Fruit fly (Drosophila melanogaster) whole organism, wandering third instar larva: ENCODE data around the gene arm.

ENCODE experiments used
- Abd-B ChIP-seq: fragments of >200 bp; optimal IDR thresholded peaks from 2 replicates; lab custom pipeline; 2017; ENCODE audit warnings: missing biosample characterization, missing genetic modification characterization
- CG32264 ChIP-seq: fragments of 200-800 bp; sonication (Bioruptor generic); optimal IDR thresholded peaks from 2 replicates; lab custom pipeline; 2016; ENCODE audit warnings: missing biosample characterization, missing genetic modification characterization
- CG9705 ChIP-seq: fragments of 200-800 bp; sonication (Bioruptor generic); optimal IDR thresholded peaks from 2 replicates; lab custom pipeline; 2018; ENCODE audit warnings: missing biosample characterization, mild to moderate bottlenecking, missing genetic modification characterization
- CrebA ChIP-seq: fragments of 200-800 bp; sonication (Bioruptor generic); optimal IDR thresholded peaks from 2 replicates; lab custom pipeline; 2016; ENCODE audit warnings: missing biosample characterization, mild to moderate bottlenecking, missing genetic modification characterization, borderline replicate concordance
- Dfd ChIP-seq: fragments of >200 bp; optimal IDR thresholded peaks from 2 replicates; lab custom pipeline; 2017; ENCODE audit warnings: missing biosample characterization, missing genetic modification characterization
- Dif ChIP-seq: fragments of 200-275, 200-300 bp; sonication (Bioruptor generic); optimal IDR thresholded peaks from 2 replicates; lab custom pipeline; 2018; ENCODE audit warnings: missing biosample characterization, missing genetic modification characterization; ENCODE audit not compliant: partially characterized antibody
- GATAd ChIP-seq: sonication (Bioruptor generic); optimal IDR thresholded peaks from 2 replicates; lab custom pipeline; 2016; ENCODE audit warnings: missing biosample characterization, missing genetic modification characterization
- HLH106 ChIP-seq: fragments of 200-800 bp; optimal IDR thresholded peaks from 3 replicates; lab custom pipeline; 2019; ENCODE audit warnings: missing biosample characterization, mild to moderate bottlenecking, missing genetic modification characterization, moderate library complexity
- Hnf4 ChIP-seq: fragments of 200-800 bp; sonication (Bioruptor generic); optimal IDR thresholded peaks from 2 replicates; lab custom pipeline; 2016; ENCODE audit warnings: missing biosample characterization, mild to moderate bottlenecking, missing genetic modification characterization
- Hr78 ChIP-seq: fragments of >200 bp; optimal IDR thresholded peaks from 2 replicates; lab custom pipeline; 2017; ENCODE audit warnings: missing biosample characterization, missing genetic modification characterization
- Hr83 ChIP-seq: fragments of 200-300 bp; sonication (Bioruptor generic); optimal IDR thresholded peaks from 2 replicates; lab custom pipeline; 2016; ENCODE audit warnings: missing biosample characterization, mild to moderate bottlenecking, missing genetic modification characterization, moderate library complexity; ENCODE audit not compliant: poor library complexity, severe bottlenecking
- Jra ChIP-seq: sonication (Bioruptor generic); optimal IDR thresholded peaks from 2 replicates; lab custom pipeline; 2016; ENCODE audit warnings: missing biosample characterization, missing genetic modification characterization
- Mio ChIP-seq: sonication (Bioruptor generic); optimal IDR thresholded peaks from 2 replicates; lab custom pipeline; 2016; ENCODE audit warnings: missing biosample characterization, missing genetic modification characterization
- Myc ChIP-seq: fragments of >200 bp; optimal IDR thresholded peaks from 2 replicates; lab custom pipeline; 2017
- N ChIP-seq: fragments of >200 bp; optimal IDR thresholded peaks from 2 replicates; lab custom pipeline; 2018; ENCODE audit warnings: missing biosample characterization, missing external identifiers, missing genetic modification characterization
- OdsH ChIP-seq: fragments of 200-800 bp; sonication (Bioruptor generic); optimal IDR thresholded peaks from 2 replicates; lab custom pipeline; 2016; ENCODE audit warnings: missing biosample characterization, mild to moderate bottlenecking, missing genetic modification characterization
- Rel ChIP-seq, 2 experiments: fragments of 200-800 bp; sonication (Bioruptor generic) in 1 of 2; optimal IDR thresholded peaks; 2 replicates in 1 of 2; 3 replicates in 1 of 2; lab custom pipeline; 2016 to 2019; ENCODE audit warnings: mild to moderate bottlenecking in 2 of 2, missing biosample characterization in 2 of 2, missing genetic modification characterization in 2 of 2, moderate library complexity in 1 of 2
- Sp1 ChIP-seq: fragments of 200-800 bp; sonication (Bioruptor generic); optimal IDR thresholded peaks from 3 replicates; lab custom pipeline; 2019; ENCODE audit warnings: missing biosample characterization, mild to moderate bottlenecking, missing genetic modification characterization, moderate library complexity
- Vsx2 ChIP-seq: fragments of 200-300, 225-300 bp; sonication (Bioruptor generic); optimal IDR thresholded peaks from 2 replicates; lab custom pipeline; 2018; ENCODE audit warnings: missing biosample characterization, missing genetic modification characterization; ENCODE audit not compliant: partially characterized antibody
- br ChIP-seq: fragments of 200-800 bp; sonication (Bioruptor generic); optimal IDR thresholded peaks from 2 replicates; lab custom pipeline; 2016; ENCODE audit warnings: missing biosample characterization, missing genetic modification characterization
- brk ChIP-seq: fragments of 200-800 bp; sonication (Bioruptor generic); optimal IDR thresholded peaks from 2 replicates; lab custom pipeline; 2016; ENCODE audit warnings: missing biosample characterization, mild to moderate bottlenecking, missing genetic modification characterization
- dl ChIP-seq, 2 experiments: fragments of 175-275, 200-275 bp in 1 of 2; fragments of 200-275 bp in 1 of 2; sonication (Bioruptor generic); optimal IDR thresholded peaks; lab custom pipeline; 2018; ENCODE audit warnings: mild to moderate bottlenecking in 2 of 2, missing biosample characterization in 2 of 2, missing genetic modification characterization in 2 of 2, moderate library complexity in 2 of 2; ENCODE audit not compliant: partially characterized antibody in 2 of 2, insufficient read depth in 1 of 2
- dmrt93B ChIP-seq: fragments of 200-800 bp; sonication (Bioruptor generic); optimal IDR thresholded peaks from 2 replicates; lab custom pipeline; 2018; ENCODE audit warnings: missing biosample characterization, mild to moderate bottlenecking, missing genetic modification characterization
- dsf ChIP-seq: sonication (Bioruptor generic); optimal IDR thresholded peaks from 2 replicates; lab custom pipeline; 2016; ENCODE audit warnings: missing biosample characterization, missing genetic modification characterization, borderline replicate concordance
- ey ChIP-seq: fragments of 200-800 bp; sonication (Bioruptor generic); optimal IDR thresholded peaks from 2 replicates; lab custom pipeline; 2016; ENCODE audit warnings: missing biosample characterization, missing genetic modification characterization
- foxo ChIP-seq, 2 experiments: fragments of 200-800 bp; sonication (Bioruptor generic); optimal IDR thresholded peaks; 2 replicates in 1 of 2; 3 replicates in 1 of 2; lab custom pipeline; 2016 to 2017; ENCODE audit warnings: missing biosample characterization in 2 of 2, missing genetic modification characterization in 2 of 2
- fru ChIP-seq: fragments of 200-800 bp; sonication (Bioruptor generic); optimal IDR thresholded peaks from 3 replicates; lab custom pipeline; 2016; ENCODE audit warnings: missing biosample characterization, mild to moderate bottlenecking, missing genetic modification characterization
- h ChIP-seq: fragments of 200-800 bp; sonication (Bioruptor generic); optimal IDR thresholded peaks from 3 replicates; lab custom pipeline; 2016; ENCODE audit warnings: missing biosample characterization, mild to moderate bottlenecking, missing genetic modification characterization
- jim ChIP-seq: fragments of 175-275, 200-325 bp; sonication (Bioruptor generic); optimal IDR thresholded peaks from 2 replicates; lab custom pipeline; 2016; ENCODE audit warnings: missing biosample characterization, mild to moderate bottlenecking, missing genetic modification characterization
- lola ChIP-seq: fragments of >200 bp; optimal IDR thresholded peaks from 2 replicates; lab custom pipeline; 2017; ENCODE audit warnings: missing biosample characterization, missing genetic modification characterization
- pan ChIP-seq: fragments of >200 bp; optimal IDR thresholded peaks from 2 replicates; lab custom pipeline; 2017
- psq ChIP-seq: fragments of 200-800 bp; sonication (Bioruptor generic); optimal IDR thresholded peaks from 3 replicates; lab custom pipeline; 2017; ENCODE audit warnings: missing biosample characterization, mild to moderate bottlenecking, missing genetic modification characterization, moderate library complexity
- rgr ChIP-seq: fragments of 200-800 bp; sonication (Bioruptor generic); optimal IDR thresholded peaks from 3 replicates; lab custom pipeline; 2016; ENCODE audit warnings: missing biosample characterization, mild to moderate bottlenecking, missing genetic modification characterization
- sage ChIP-seq: fragments of 200-800 bp; sonication (Bioruptor generic); optimal IDR thresholded peaks from 2 replicates; lab custom pipeline; 2016; ENCODE audit warnings: missing biosample characterization, mild to moderate bottlenecking, missing genetic modification characterization
- sv ChIP-seq: fragments of 200-800 bp; sonication (Bioruptor generic); optimal IDR thresholded peaks from 3 replicates; lab custom pipeline; 2016; ENCODE audit warnings: missing biosample characterization, missing genetic modification characterization
- tai ChIP-seq: sonication (Bioruptor generic); optimal IDR thresholded peaks from 2 replicates; lab custom pipeline; 2016; ENCODE audit warnings: missing biosample characterization, missing genetic modification characterization
- usp ChIP-seq: fragments of >200 bp; optimal IDR thresholded peaks from 2 replicates; lab custom pipeline; 2017; ENCODE audit warnings: missing biosample characterization, missing genetic modification characterization
- woc ChIP-seq: sonication (Bioruptor generic); optimal IDR thresholded peaks from 2 replicates; lab custom pipeline; 2016; ENCODE audit warnings: missing biosample characterization, mild to moderate bottlenecking, missing genetic modification characterization

The arm gene

dm6 chrX:1880139-1880556 lies 20.3 kb downstream of the arm start, which contains the start of gene Coa8 (continued):
- TF ChIP-seq sage (GFP tag; lab: Kevin White, UChicago): no peak
- no peak for TF ChIP-seq N (GFP tag; lab: Kevin White, UChicago)
- TF ChIP-seq fru (GFP tag; lab: Kevin White, UChicago): peak; percentile 51

- TF ChIP-seq Rel (GFP tag; optimal IDR thresholded peaks at IDR 0.05; lab: Kevin White, UChicago) (no peak), Rel (tag; optimal IDR thresholded peaks at IDR 0.05; lab: Kevin White, UChicago) (peak; percentile 58), fru (GFP tag; lab: Kevin White, UChicago) (peak; percentile 46), brk (GFP tag; lab: Kevin White, UChicago) (no peak), Vsx2 (GFP tag; lab: Kevin White, UChicago) (no peak), pan (lab: Kevin White, UChicago) (no peak), foxo (GFP tag; optimal IDR thresholded peaks at IDR 0.05; lab: Kevin White, UChicago) (peak in 1 of 2 experiments; percentile 67), dsf (GFP tag; lab: Kevin White, UChicago) (no peak), Mio (GFP tag; lab: Kevin White, UChicago) (no peak), br (GFP tag; lab: Kevin White, UChicago) (peak; percentile 30), woc (no peak), Hnf4 (no peak), Sp1 (GFP tag; lab: Kevin White, UChicago) (peak; percentile 56), Jra (GFP tag; lab: Kevin White, UChicago) (no peak), jim (GFP tag; lab: Kevin White, UChicago) (no peak), Abd-B (GFP tag; lab: Kevin White, UChicago) (no peak), Myc (lab: Kevin White, UChicago) (no peak), Dfd (GFP tag; lab: Kevin White, UChicago) (no peak), GATAd (no peak), Dif (GFP tag; lab: Kevin White, UChicago) (no peak), Hr78 (no peak), OdsH (peak; percentile 14), rgr (GFP tag; lab: Kevin White, UChicago) (peak; percentile 66), psq (peak; percentile 15), ey (GFP tag; lab: Kevin White, UChicago) (peak; percentile 59), CG32264 (GFP tag; lab: Kevin White, UChicago) (no peak), lola (no peak), HLH106 (tag; lab: Kevin White, UChicago) (peak; percentile 61), tai (GFP tag; lab: Kevin White, UChicago) (no peak), h (GFP tag; lab: Kevin White, UChicago) (peak; percentile 66), CG9705 (GFP tag; lab: Kevin White, UChicago) (peak; percentile 45), CrebA (GFP tag; lab: Kevin White, UChicago) (no peak), dmrt93B (GFP tag; lab: Kevin White, UChicago) (no peak), Hr83 (GFP tag; lab: Kevin White, UChicago) (no peak), sage (GFP tag; lab: Kevin White, UChicago) (no peak), usp (no peak), sv (GFP tag; lab: Kevin White, UChicago) (peak; percentile 47), N (GFP tag; lab: Kevin White, UChicago) (no peak), dl (GFP tag; optimal IDR thresholded peaks at IDR 0.05; lab: Kevin White, UChicago; ENCODE audit: insufficient read depth in 1 of 2, partially characterized antibody in 2 of 2) (no peak)
Measured at dm6 chrX:1879606-1880110, 20.8 kb downstream of the arm start, which contains the start of gene CG14818. CG14818 (minus strand) TSS chrX:1879774.
